Worm (Caenorhabditis elegans) whole organism, early embryonic: ENCODE data around the gene F26F4.5.

Experiments used
- B0310.2 ChIP-seq: sonication (generic microtip); optimal IDR thresholded peaks from 2 replicates; lab custom pipeline; 2016; ENCODE audit warnings: mild to moderate bottlenecking, missing genetic modification characterization, missing compliant biosample characterization
- F13C5.2 ChIP-seq: sonication (generic microtip); optimal IDR thresholded peaks from 2 replicates; lab custom pipeline; 2017; ENCODE audit warnings: mild to moderate bottlenecking, missing genetic modification characterization, inconsistent platforms, missing compliant biosample characterization
- aly-1 ChIP-seq: sonication (generic microtip); optimal IDR thresholded peaks from 2 replicates; lab custom pipeline; 2016; ENCODE audit warnings: missing genetic modification characterization, missing compliant biosample characterization
- ama-1 ChIP-seq: fragments of 150-350 bp; optimal IDR thresholded peaks from 2 replicates; lab custom pipeline; 2014
- ceh-13 ChIP-seq: fragments of 200-800 bp; sonication (Bioruptor generic); optimal IDR thresholded peaks from 2 replicates; lab custom pipeline; 2018; ENCODE audit warnings: mild to moderate bottlenecking, missing genetic modification characterization, missing compliant biosample characterization
- ceh-36 ChIP-seq: sonication (generic microtip); optimal IDR thresholded peaks from 2 replicates; lab custom pipeline; 2016; ENCODE audit warnings: missing genetic modification characterization, inconsistent platforms, missing compliant biosample characterization
- ets-7 ChIP-seq: sonication (generic microtip); optimal IDR thresholded peaks from 2 replicates; lab custom pipeline; 2016; ENCODE audit warnings: missing genotype, missing genetic modification characterization, missing compliant biosample characterization
- flt-1 ChIP-seq: fragments of 200-800 bp; sonication (Bioruptor generic); IDR thresholded peaks from 2 replicates; pipeline ENCODE4 v1.3.6; 2022; ENCODE audit warnings: missing genetic modification characterization, missing compliant biosample characterization
- hmbx-1 ChIP-seq: sonication (generic microtip); optimal IDR thresholded peaks from 2 replicates; lab custom pipeline; 2016; ENCODE audit warnings: mild to moderate bottlenecking, missing genetic modification characterization, missing compliant biosample characterization
- hmg-4 ChIP-seq: fragments of 200-800 bp; sonication (Bioruptor generic); optimal IDR thresholded peaks from 2 replicates; lab custom pipeline; 2018; ENCODE audit warnings: mild to moderate bottlenecking, missing genetic modification characterization, missing compliant biosample characterization
- hnd-1 ChIP-seq: sonication (generic microtip); optimal IDR thresholded peaks from 2 replicates; lab custom pipeline; 2016; ENCODE audit warnings: missing genetic modification characterization, missing compliant biosample characterization
- pes-1 ChIP-seq: fragments of 200-800 bp; sonication (Bioruptor generic); IDR thresholded peaks from 2 replicates; pipeline ENCODE4 v1.3.6; 2022; ENCODE audit warnings: missing genetic modification reagents, missing genetic modification characterization, missing compliant biosample characterization
- scrt-1 ChIP-seq: fragments of 200-800 bp; sonication (Bioruptor generic); IDR thresholded peaks from 2 replicates; pipeline ENCODE4 v1.3.6; 2022; ENCODE audit warnings: missing genetic modification characterization, missing compliant biosample characterization
- sea-1 ChIP-seq: fragments of 200-800 bp; sonication (Bioruptor generic); conservative IDR thresholded peaks from 2 replicates; pipeline ENCODE4 v1.3.6; 2022; ENCODE audit warnings: missing genetic modification characterization, missing compliant biosample characterization
- tbx-11 ChIP-seq: fragments of 200-800 bp; sonication (Bioruptor generic); IDR thresholded peaks from 2 replicates; pipeline ENCODE4 v1.3.6; 2022; ENCODE audit warnings: missing genetic modification characterization, missing compliant biosample characterization
- tbx-37 ChIP-seq: fragments of 200-800 bp; sonication (Bioruptor generic); conservative IDR thresholded peaks from 2 replicates; pipeline ENCODE4 v1.3.6; 2022; ENCODE audit warnings: missing genetic modification reagents, missing genetic modification characterization, missing compliant biosample characterization
- tra-4 ChIP-seq: sonication (generic microtip); optimal IDR thresholded peaks from 2 replicates; lab custom pipeline; 2017; ENCODE audit warnings: missing genetic modification characterization, missing compliant biosample characterization

The F26F4.5 gene

DNA sequence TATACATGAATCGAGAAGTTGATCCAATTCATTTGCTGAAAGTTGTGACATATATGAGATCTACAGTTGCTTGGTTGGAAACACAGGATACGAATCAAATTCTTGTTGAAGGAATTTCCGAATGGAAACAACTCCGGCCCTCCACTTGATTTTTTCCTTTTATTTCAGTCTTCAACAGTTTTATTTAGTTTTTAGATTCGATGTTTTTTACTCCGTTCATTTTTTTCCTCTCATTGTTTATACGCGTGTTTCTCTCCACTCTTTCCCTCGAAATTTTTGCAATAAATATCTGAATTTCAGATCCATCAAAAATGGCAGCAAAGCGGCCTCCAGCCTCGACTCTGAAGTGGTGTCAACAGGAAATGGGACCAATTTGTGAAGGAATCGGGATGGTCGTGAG lies 27.9 kb downstream of the F26F4.5 start, which contains the start of gene coq-8:
TSS of gene coq-8 (plus strand) at position 301 of the 400 bp plus-strand sequence.
- TF ChIP-seq ceh-13 (GFP tag; lab: Kevin White, UChicago) (no peak), F13C5.2 (no peak), flt-1 (GFP tag; lab: Robert Waterston, UW) (no peak), tra-4 (tag; lab: Kevin White, UChicago) (no peak), tbx-37 (no peak), hmg-4 (no peak)

DNA sequence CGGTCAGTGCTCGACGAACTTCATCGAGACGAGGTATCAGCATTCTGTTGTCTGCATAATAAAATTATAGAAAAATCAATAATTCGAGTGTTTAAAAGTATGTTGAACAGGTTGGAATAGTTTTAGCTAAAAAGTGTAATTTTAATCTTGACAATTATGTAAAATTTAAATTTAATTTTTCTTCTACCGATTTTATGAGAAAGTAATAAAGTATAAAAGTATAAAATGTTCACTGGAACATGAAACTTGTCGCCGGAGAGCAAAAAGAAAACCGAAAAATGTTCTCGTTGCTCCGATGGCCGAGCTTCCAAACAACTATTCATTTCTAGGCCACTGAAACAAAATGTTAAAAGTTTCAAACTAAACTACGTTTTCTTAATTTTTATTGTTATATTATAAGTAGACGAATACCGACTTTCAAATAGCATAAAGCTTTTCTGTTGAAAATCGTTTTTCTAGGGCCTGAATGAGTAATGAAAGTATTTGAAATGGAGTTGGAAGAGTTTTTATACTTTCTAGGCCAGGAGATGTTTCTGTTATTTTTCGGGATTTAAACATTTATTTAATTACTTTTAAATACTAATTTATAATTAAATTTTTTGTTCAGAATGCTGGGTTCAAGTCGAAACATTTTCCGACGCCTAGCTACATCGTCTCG lies 29.2 kb downstream of the F26F4.5 start, which contains the start of the genes C35D10.10 and C35D10.5:
TSS of gene C35D10.10 (minus strand) at position 51 of the 658 bp plus-strand sequence.
TSS of gene C35D10.5 (plus strand) at position 608 of the 658 bp plus-strand sequence.
- TF ChIP-seq scrt-1 (no peak), flt-1 (GFP tag; lab: Robert Waterston, UW) (no peak), ets-7 (tag; lab: Kevin White, UChicago) (no peak), ceh-36 (tag; lab: Kevin White, UChicago) (no peak), pes-1 (GFP tag; lab: Robert Waterston, UW) (no peak), B0310.2 (no peak), hnd-1 (no peak), hmg-4 (no peak), ama-1 (lab: Kevin White, UChicago) (no peak), sea-1 (GFP tag; lab: Robert Waterston, UW) (no peak)

DNA sequence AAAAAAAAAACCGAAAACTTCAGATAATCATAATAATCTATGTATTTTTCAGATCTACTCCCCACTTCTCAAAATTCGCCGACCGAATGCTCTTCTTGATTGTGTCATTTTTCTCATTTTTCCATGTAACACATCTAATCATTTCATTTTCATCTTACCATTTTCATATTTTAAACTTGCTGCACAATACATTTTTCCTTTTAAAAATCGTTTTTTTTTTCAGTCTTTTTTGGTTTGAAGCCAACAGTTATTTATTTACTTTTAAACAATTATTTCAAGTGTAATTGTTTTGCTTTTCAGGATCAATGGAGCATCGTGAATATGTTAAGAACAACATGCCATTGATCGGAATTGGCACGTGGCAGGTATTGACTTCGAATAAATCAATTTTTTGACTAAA lies 32.0 kb downstream of the F26F4.5 start, which contains the start of gene C35D10.6:
TSS of gene C35D10.6 (plus strand) at position 301 of the 400 bp plus-strand sequence.
- TF ChIP-seq hmg-4: no peak
- TF ChIP-seq ceh-13 (GFP tag; lab: Kevin White, UChicago): no peak
- no peak for TF ChIP-seq flt-1 (GFP tag; lab: Robert Waterston, UW)
- no peak for TF ChIP-seq sea-1 (GFP tag; lab: Robert Waterston, UW)
- TF ChIP-seq aly-1 (tag; lab: Kevin White, UChicago): no peak
- no peak for TF ChIP-seq scrt-1
- TF ChIP-seq tbx-37: no peak
- no peak for TF ChIP-seq ama-1 (lab: Kevin White, UChicago)
- TF ChIP-seq tra-4 (tag; lab: Kevin White, UChicago): no peak

DNA sequence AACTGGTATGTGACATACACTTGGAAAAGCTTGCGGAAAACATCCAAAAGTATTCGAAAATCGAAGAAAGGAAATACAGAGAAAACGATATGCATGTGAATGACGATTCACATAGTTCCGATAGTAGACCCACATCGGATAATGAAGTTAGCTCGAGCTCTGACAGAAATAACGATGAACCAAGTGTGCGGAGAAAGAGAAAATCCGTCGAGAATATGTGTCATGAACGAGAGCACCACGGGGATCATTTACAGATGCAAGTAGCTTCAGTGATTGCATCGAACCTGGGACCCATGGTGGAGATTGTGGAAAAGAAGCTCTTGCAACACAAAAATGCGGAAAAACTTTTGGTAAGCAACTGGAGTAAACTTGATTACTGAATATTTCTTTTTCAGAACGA lies 34.1 kb downstream of the F26F4.5 start:
- TF ChIP-seq hnd-1: no peak
- no peak for TF ChIP-seq tbx-37
- TF ChIP-seq sea-1 (GFP tag; lab: Robert Waterston, UW): no peak
- no peak for TF ChIP-seq flt-1 (GFP tag; lab: Robert Waterston, UW)
- no peak for TF ChIP-seq ceh-36 (tag; lab: Kevin White, UChicago)

DNA sequence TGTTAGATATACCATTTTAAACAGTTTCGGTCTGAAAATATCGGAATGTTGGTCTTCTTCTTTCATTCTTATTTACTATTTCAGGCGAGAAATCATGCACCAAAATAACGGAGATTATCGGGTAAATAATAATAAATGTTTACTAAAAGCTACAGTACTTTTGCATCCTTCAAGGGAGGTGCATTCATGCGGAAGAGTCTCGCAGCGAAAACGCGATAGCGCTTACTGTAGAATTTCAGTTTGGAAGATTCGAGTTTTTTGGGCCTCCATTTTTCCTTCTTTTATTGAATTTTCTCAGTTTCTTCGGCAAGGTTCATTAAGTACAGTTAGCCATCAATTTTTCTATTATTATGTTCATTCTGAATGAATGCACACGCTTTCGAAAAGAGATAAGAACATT lies 34.9 kb downstream of the F26F4.5 start, which contains the start of gene C35D10.7:
TSS of gene C35D10.7 (plus strand) at position 85 of the 400 bp plus-strand sequence.
- TF ChIP-seq flt-1 (GFP tag; lab: Robert Waterston, UW): no peak
- TF ChIP-seq tra-4 (tag; lab: Kevin White, UChicago): no peak
- TF ChIP-seq ets-7 (tag; lab: Kevin White, UChicago): no peak
- TF ChIP-seq pes-1 (GFP tag; lab: Robert Waterston, UW): no peak
- TF ChIP-seq hmbx-1 (tag; lab: Kevin White, UChicago): no peak
- no peak for TF ChIP-seq hnd-1
- TF ChIP-seq hmg-4: no peak
- TF ChIP-seq B0310.2: no peak
- no peak for TF ChIP-seq scrt-1
- no peak for TF ChIP-seq tbx-11 (GFP tag; lab: Robert Waterston, UW)
- TF ChIP-seq ceh-36 (tag; lab: Kevin White, UChicago): no peak
- TF ChIP-seq aly-1 (tag; lab: Kevin White, UChicago): no peak
- no peak for TF ChIP-seq ceh-13 (GFP tag; lab: Kevin White, UChicago)
- no peak for TF ChIP-seq sea-1 (GFP tag; lab: Robert Waterston, UW)
- no peak for TF ChIP-seq F13C5.2

- no peak for TF ChIP-seq ceh-13 (GFP tag; lab: Kevin White, UChicago)
- no peak for TF ChIP-seq F13C5.2
- TF ChIP-seq ama-1 (lab: Kevin White, UChicago): no peak
- no peak for TF ChIP-seq hnd-1
- TF ChIP-seq hmbx-1 (tag; lab: Kevin White, UChicago): no peak
- no peak for TF ChIP-seq tbx-37
Measured at ce11 chrIII:4854918-4855317, 36.1 kb downstream of the F26F4.5 start, which contains the start of gene C35D10.8. C35D10.8 (plus strand) TSS chrIII:4855218.

DNA sequence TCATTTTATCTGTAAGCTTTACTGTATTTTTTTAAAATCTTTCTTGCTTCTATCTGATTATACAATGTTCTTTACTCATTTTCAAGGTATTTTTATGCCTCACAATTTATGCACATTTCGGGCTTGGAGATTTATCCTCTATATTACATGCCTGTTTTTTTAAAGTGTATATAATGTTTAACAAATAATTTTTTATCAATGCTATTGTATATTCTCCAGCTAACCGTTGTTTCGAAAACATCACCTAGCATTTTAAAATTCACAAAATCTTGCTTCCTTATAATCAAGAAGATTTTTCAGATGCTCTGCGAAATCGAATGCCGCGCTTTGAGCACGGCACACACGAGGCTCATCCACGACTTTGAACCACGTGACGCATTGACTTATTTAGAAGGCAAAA lies 39.0 kb downstream of the F26F4.5 start, which contains the start of gene ced-4:
TSS of gene ced-4 (plus strand) at position 301 of the 400 bp plus-strand sequence.
- no peak for TF ChIP-seq aly-1 (tag; lab: Kevin White, UChicago)
- TF ChIP-seq hnd-1: no peak
- TF ChIP-seq F13C5.2: no peak
- no peak for TF ChIP-seq flt-1 (GFP tag; lab: Robert Waterston, UW)
- no peak for TF ChIP-seq hmbx-1 (tag; lab: Kevin White, UChicago)
- TF ChIP-seq sea-1 (GFP tag; lab: Robert Waterston, UW): no peak
- TF ChIP-seq hmg-4: no peak
- no peak for TF ChIP-seq ceh-36 (tag; lab: Kevin White, UChicago)
- no peak for TF ChIP-seq B0310.2
- TF ChIP-seq tbx-37: no peak
- TF ChIP-seq pes-1 (GFP tag; lab: Robert Waterston, UW): no peak
- no peak for TF ChIP-seq ets-7 (tag; lab: Kevin White, UChicago)

- TF ChIP-seq B0310.2 (no peak), scrt-1 (no peak), tra-4 (tag; lab: Kevin White, UChicago) (no peak), hmg-4 (no peak), hmbx-1 (tag; lab: Kevin White, UChicago) (no peak), pes-1 (GFP tag; lab: Robert Waterston, UW) (no peak), hnd-1 (no peak), ets-7 (tag; lab: Kevin White, UChicago) (no peak), aly-1 (tag; lab: Kevin White, UChicago) (no peak), ama-1 (lab: Kevin White, UChicago) (no peak), tbx-11 (GFP tag; lab: Robert Waterston, UW) (no peak), ceh-13 (GFP tag; lab: Kevin White, UChicago) (no peak), tbx-37 (no peak), F13C5.2 (no peak), flt-1 (GFP tag; lab: Robert Waterston, UW) (no peak), ceh-36 (tag; lab: Kevin White, UChicago) (no peak), sea-1 (GFP tag; lab: Robert Waterston, UW) (no peak)
Measured at ce11 chrIII:4850139-4850538, 40.9 kb downstream of the F26F4.5 start, which contains the start of gene F26A1.1. F26A1.1 (plus strand) TSS chrIII:4850507.
